Fruit fly (Drosophila melanogaster) whole organism: ENCODE measurements around the gene Suv3.

Experiments
- CG8478 ChIP-seq: fragments of >200 bp; optimal IDR thresholded peaks from 2 replicates; lab custom pipeline; 2018; ENCODE audit warnings: inconsistent platforms
- EcR ChIP-seq, 2 experiments: fragments of >200 bp; optimal IDR thresholded peaks; 2 replicates each; lab custom pipeline; 2017; ENCODE audit warnings: missing biosample characterization in 2 of 2, missing genetic modification characterization in 2 of 2, missing genetic modification reagents in 2 of 2
- pan ChIP-seq: fragments of >200 bp; optimal IDR thresholded peaks from 2 replicates; lab custom pipeline; 2017
- psq ChIP-seq: fragments of >200 bp; optimal IDR thresholded peaks from 2 replicates; lab custom pipeline; 2017
- usp ChIP-seq: fragments of >200 bp; optimal IDR thresholded peaks from 2 replicates; lab custom pipeline; 2017; ENCODE audit warnings: missing biosample characterization, missing genetic modification characterization, mixed read lengths

DNA sequence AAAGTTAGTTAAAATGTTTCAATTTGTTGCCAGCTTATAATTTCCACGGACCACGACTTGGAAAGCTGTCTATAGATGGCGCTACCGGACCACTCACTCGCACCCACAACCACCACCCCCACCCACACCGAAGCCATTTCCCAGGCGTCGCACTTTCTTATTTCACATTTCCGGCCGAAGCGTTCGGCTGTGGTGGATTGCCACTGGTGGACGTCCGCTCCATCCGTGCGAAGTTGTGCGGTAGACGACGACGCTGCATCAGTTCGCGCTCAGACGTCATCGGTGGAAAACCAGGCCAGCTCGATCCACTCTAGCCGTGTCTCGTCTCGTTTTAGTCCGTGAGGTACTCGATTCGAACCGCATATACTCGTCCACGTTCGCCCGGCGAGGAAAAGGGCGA lies 48.3 kb downstream of the Suv3 start, which contains the start of gene CG1090:
- no peak for TF ChIP-seq pan (lab: Kevin White, UChicago)
- TF ChIP-seq usp (GFP tag; lab: Kevin White, UChicago): no peak
- no peak for TF ChIP-seq CG8478
- no peak for TF ChIP-seq EcR (GFP tag; optimal IDR thresholded peaks at IDR 0.05; lab: Kevin White, UChicago)
- TF ChIP-seq psq (lab: Kevin White, UChicago): no peak
